Worm (Caenorhabditis elegans): ENCODE measurements around the gene F58A4.6.

The F58A4.6 gene

ce11 chrIII:9629855-9630254 is 15.6 kb downstream of the F58A4.6 start, which contains the start of gene rpac-19 (continued):
- no peak for TF ChIP-seq ceh-40 (GFP tag; IDR thresholded peaks at IDR 0.05)
- peak; percentile 51; the same call in 1 of the 2 replicates for TF ChIP-seq ceh-100 (GFP tag; IDR thresholded peaks at IDR 0.05)
- no peak for TF ChIP-seq nhr-179 (tag; optimal IDR thresholded peaks at IDR 0.05)
- no peak; the same call in 1 of the 2 replicates for TF ChIP-seq attf-3 (GFP tag; conservative IDR thresholded peaks at IDR 0.05)
- peak; percentile 42 for TF ChIP-seq zim-3 (tag; optimal IDR thresholded peaks at IDR 0.05)
- peak; percentile 85 for TF ChIP-seq ceh-79 (tag; optimal IDR thresholded peaks at IDR 0.05)
- peak; percentile 37 for TF ChIP-seq gei-17 (GFP tag; optimal IDR thresholded peaks at IDR 0.05)
- TF ChIP-seq ceh-91 (GFP tag; IDR thresholded peaks at IDR 0.05), result no peak
- TF ChIP-seq let-526 (GFP tag; IDR thresholded peaks at IDR 0.05), result peak; percentile 53; the same call in 1 of the 2 replicates
- peak; percentile 89 for TF ChIP-seq repo-1 (tag; optimal IDR thresholded peaks at IDR 0.05)
- peak; percentile 33; the same call in 1 of the 2 replicates for TF ChIP-seq K11D2.4 (GFP tag; IDR thresholded peaks at IDR 0.05)
- peak; percentile 60 for TF ChIP-seq attf-6 (GFP tag; IDR thresholded peaks at IDR 0.05)
- no peak for TF ChIP-seq dox-1 (GFP tag; IDR thresholded peaks at IDR 0.05)
- peak; percentile 35; the same call in 1 of the 2 replicates for TF ChIP-seq Y67H2A.10 (GFP tag; conservative IDR thresholded peaks at IDR 0.05)
- peak; percentile 57 for TF ChIP-seq T26A5.8 (tag; optimal IDR thresholded peaks at IDR 0.05)
- TF ChIP-seq nhr-80 (tag; optimal IDR thresholded peaks at IDR 0.05), result peak; percentile 62
- peak; percentile 67 for TF ChIP-seq snpc-1.1 (tag; optimal IDR thresholded peaks at IDR 0.05; ENCODE audit: insufficient read depth)
- TF ChIP-seq nhr-27 (tag; optimal IDR thresholded peaks at IDR 0.05), result no peak
- peak; percentile 66 for TF ChIP-seq F33H1.4 (GFP tag; IDR thresholded peaks at IDR 0.05)
- peak; percentile 37 for TF ChIP-seq rpc-1 (optimal IDR thresholded peaks at IDR 0.05)
- TF ChIP-seq rpc-1 (tag; optimal IDR thresholded peaks at IDR 0.05), result no peak
- no peak for TF ChIP-seq nfya-2 (GFP tag; IDR thresholded peaks at IDR 0.05)
- peak; percentile 73; the same call in 1 of the 2 replicates for TF ChIP-seq madf-3 (GFP tag; IDR thresholded peaks at IDR 0.05)
- peak; percentile 50 for TF ChIP-seq snpc-3.4 (tag; optimal IDR thresholded peaks at IDR 0.05)
- TF ChIP-seq ama-1 (optimal IDR thresholded peaks at IDR 0.05), result peak; percentile 74
- peak in 1 of 2 experiments; percentile 77 for TF ChIP-seq ama-1 (GFP tag; optimal IDR thresholded peaks at IDR 0.05)
- no peak for TF ChIP-seq egl-18 (GFP tag; IDR thresholded peaks at IDR 0.05)
- no peak for TF ChIP-seq akir-1 (GFP tag; optimal IDR thresholded peaks at IDR 0.05)
- TF ChIP-seq ceh-27 (GFP tag; optimal IDR thresholded peaks at IDR 0.05), result no peak
- TF ChIP-seq aptf-3 (GFP tag; IDR thresholded peaks at IDR 0.05), result no peak
- TF ChIP-seq snpc-4 (GFP tag; optimal IDR thresholded peaks at IDR 0.05), result no peak
- TF ChIP-seq snpc-4 (tag; optimal IDR thresholded peaks at IDR 0.05), result peak in 3 of 4 experiments; percentile 55 to 76 (median 58)
- no peak for TF ChIP-seq fkh-3 (tag; optimal IDR thresholded peaks at IDR 0.05)
- peak; percentile 2 for TF ChIP-seq F57C9.4 (tag; optimal IDR thresholded peaks at IDR 0.05)
- TF ChIP-seq atf-7 (tag; optimal IDR thresholded peaks at IDR 0.05), result peak; percentile 64
- no peak for TF ChIP-seq ztf-28 (GFP tag; IDR thresholded peaks at IDR 0.05)
- TF ChIP-seq lir-1 (GFP tag; conservative IDR thresholded peaks at IDR 0.05), result no peak
- TF ChIP-seq cebp-1 (GFP tag; IDR thresholded peaks at IDR 0.05), result 0 out of 2 replicates have a peak, but pooled peaks have one; percentile 51
- TF ChIP-seq cebp-1 (tag; optimal IDR thresholded peaks at IDR 0.05), result peak; percentile 83
- peak; percentile 65 for TF ChIP-seq tbp1 (GFP tag; optimal IDR thresholded peaks at IDR 0.05)
- TF ChIP-seq dpl-1 (GFP tag; optimal IDR thresholded peaks at IDR 0.05), result peak; percentile 10
- TF ChIP-seq F23B12.7 (tag; optimal IDR thresholded peaks at IDR 0.05; ENCODE audit: insufficient read depth), result peak; percentile 53
- peak; percentile 30 for TF ChIP-seq T07F8.4 (tag; optimal IDR thresholded peaks at IDR 0.05)
- peak; percentile 78 for TF ChIP-seq mcd-1 (GFP tag; IDR thresholded peaks at IDR 0.05)
- peak; percentile 58 for TF ChIP-seq xnd-1 (tag; optimal IDR thresholded peaks at IDR 0.05)
- TF ChIP-seq unc-130 (GFP tag; optimal IDR thresholded peaks at IDR 0.05), result peak; percentile 78
- TF ChIP-seq nhr-90 (tag; optimal IDR thresholded peaks at IDR 0.05), result peak; percentile 28
- TF ChIP-seq cebp-2 (GFP tag; IDR thresholded peaks at IDR 0.05), result no peak
- TF ChIP-seq F49E8.2 (tag; optimal IDR thresholded peaks at IDR 0.05; ENCODE audit: insufficient read depth), result peak; percentile 44
- TF ChIP-seq F52B5.7 (tag; optimal IDR thresholded peaks at IDR 0.05), result peak; percentile 65

Measured in whole organism, young adult.